Fruit fly (Drosophila melanogaster): ENCODE data around the gene mib2.

mib2 gene

dm6 chr2L:18990133-18990532 is 44.1 kb upstream of the mib2 start, which contains the start of gene CG15170:
CG15170 (minus strand) TSS chr2L:18990233.
- TF ChIP-seq Pif1B (GFP tag; optimal IDR thresholded peaks at IDR 0.05) (no peak), CG9948 (tag; optimal IDR thresholded peaks at IDR 0.05) (no peak), gl (tag; optimal IDR thresholded peaks at IDR 0.05) (no peak), Pif1A (GFP tag; optimal IDR thresholded peaks at IDR 0.05) (no peak), CG10348 (GFP tag; IDR thresholded peaks at IDR 0.05) (no peak), CG13204 (GFP tag; optimal IDR thresholded peaks at IDR 0.05) (no peak), Ets98B (GFP tag; IDR thresholded peaks at IDR 0.05) (no peak), CG4496 (GFP tag; IDR thresholded peaks at IDR 0.05) (no peak), rn (GFP tag; IDR thresholded peaks at IDR 0.05) (no peak), D1 (tag; optimal IDR thresholded peaks at IDR 0.05) (no peak)

dm6 chr2L:18990720-18991119 is 43.5 kb upstream of the mib2 start, which contains the start of gene CG15169:
CG15169 (plus strand) TSS chr2L:18991020.
- TF ChIP-seq EcR (GFP tag; optimal IDR thresholded peaks at IDR 0.05): peak; percentile 17
- no peak for TF ChIP-seq CG32121 (GFP tag; IDR thresholded peaks at IDR 0.05)

dm6 chr2L:18992196-18992595 is 42.0 kb upstream of the mib2 start, which contains the start of gene CG46465:
CG46465 (plus strand) TSS chr2L:18992496.
- TF ChIP-seq Snoo (tag; optimal IDR thresholded peaks at IDR 0.05) (no peak), D1 (tag; optimal IDR thresholded peaks at IDR 0.05) (no peak), CG17806 (tag; optimal IDR thresholded peaks at IDR 0.05) (no peak), CG13204 (GFP tag; optimal IDR thresholded peaks at IDR 0.05) (no peak), CG32121 (GFP tag; IDR thresholded peaks at IDR 0.05) (no peak), CG8301 (tag; optimal IDR thresholded peaks at IDR 0.05) (no peak)

- TF ChIP-seq fd96Ca (GFP tag; IDR thresholded peaks at IDR 0.05): no peak
- no peak for TF ChIP-seq CG9948 (tag; optimal IDR thresholded peaks at IDR 0.05)
- TF ChIP-seq EcR (GFP tag; optimal IDR thresholded peaks at IDR 0.05): peak; percentile 5
Measured at dm6 chr2L:18995660-18996417, 38.4 kb upstream of the mib2 start, which contains the start of gene CG10650. CG10650 (minus strand) TSS chr2L:18995934.

- TF ChIP-seq CG8301 (tag; optimal IDR thresholded peaks at IDR 0.05) (no peak), EcR (GFP tag; optimal IDR thresholded peaks at IDR 0.05) (no peak), Ets98B (GFP tag; IDR thresholded peaks at IDR 0.05) (no peak), CG8159 (tag; optimal IDR thresholded peaks at IDR 0.05) (no peak), CG17806 (tag; optimal IDR thresholded peaks at IDR 0.05) (no peak), D1 (tag; optimal IDR thresholded peaks at IDR 0.05) (no peak), CG32121 (GFP tag; IDR thresholded peaks at IDR 0.05) (no peak), CG34367 (tag; optimal IDR thresholded peaks at IDR 0.05) (no peak), CG14655 (GFP tag; optimal IDR thresholded peaks at IDR 0.05) (no peak), fd96Ca (GFP tag; IDR thresholded peaks at IDR 0.05) (no peak), Pif1A (GFP tag; optimal IDR thresholded peaks at IDR 0.05) (no peak), CG15710 (tag; optimal IDR thresholded peaks at IDR 0.05) (no peak), CG13204 (GFP tag; optimal IDR thresholded peaks at IDR 0.05) (no peak), rn (GFP tag; IDR thresholded peaks at IDR 0.05) (no peak), Snoo (tag; optimal IDR thresholded peaks at IDR 0.05) (no peak), Pif1B (GFP tag; optimal IDR thresholded peaks at IDR 0.05) (no peak), CG10348 (GFP tag; IDR thresholded peaks at IDR 0.05) (no peak), CG4496 (GFP tag; IDR thresholded peaks at IDR 0.05) (no peak), CG12605 (GFP tag; IDR thresholded peaks at IDR 0.05) (no peak), CG9948 (tag; optimal IDR thresholded peaks at IDR 0.05) (no peak)
Measured at dm6 chr2L:18997148-18997547, 37.1 kb upstream of the mib2 start, which contains the start of gene CG31792. CG31792 (plus strand) TSS chr2L:18997448.

dm6 chr2L:19002468-19002867 is 31.8 kb upstream of the mib2 start:
- TF ChIP-seq Pif1B (GFP tag; optimal IDR thresholded peaks at IDR 0.05): no peak
- TF ChIP-seq rn (GFP tag; IDR thresholded peaks at IDR 0.05): no peak

dm6 chr2L:19002959-19003371 is 31.3 kb upstream of the mib2 start, which contains the start of gene CG31793:
CG31793 (plus strand) TSS chr2L:19003367.
- TF ChIP-seq fd96Ca (GFP tag; IDR thresholded peaks at IDR 0.05): no peak
- peak; percentile 32 for TF ChIP-seq CG34367 (tag; optimal IDR thresholded peaks at IDR 0.05)
- peak; percentile 9 for TF ChIP-seq Snoo (tag; optimal IDR thresholded peaks at IDR 0.05)
- peak; percentile 84 for TF ChIP-seq D1 (tag; optimal IDR thresholded peaks at IDR 0.05)
- peak; percentile 98 for TF ChIP-seq CG8159 (tag; optimal IDR thresholded peaks at IDR 0.05)
- no peak; the same call in 1 of the 2 replicates for TF ChIP-seq CG12605 (GFP tag; IDR thresholded peaks at IDR 0.05)
- TF ChIP-seq CG32121 (GFP tag; IDR thresholded peaks at IDR 0.05): peak; percentile 63
- TF ChIP-seq CG8301 (tag; optimal IDR thresholded peaks at IDR 0.05): peak; percentile 61
- TF ChIP-seq Pif1B (GFP tag; optimal IDR thresholded peaks at IDR 0.05): peak; percentile 71
- TF ChIP-seq CG4496 (GFP tag; IDR thresholded peaks at IDR 0.05): peak; percentile 80
- peak; percentile 60; the same call in 1 of the 2 replicates for TF ChIP-seq Ets98B (GFP tag; IDR thresholded peaks at IDR 0.05)
- no peak for TF ChIP-seq gl (tag; optimal IDR thresholded peaks at IDR 0.05)
- 0 out of 2 replicates have a peak, but pooled peaks have one; percentile 25 for TF ChIP-seq rn (GFP tag; IDR thresholded peaks at IDR 0.05)
- no peak for TF ChIP-seq Pif1A (GFP tag; optimal IDR thresholded peaks at IDR 0.05)
- TF ChIP-seq CG13204 (GFP tag; optimal IDR thresholded peaks at IDR 0.05): no peak
- TF ChIP-seq CG9948 (tag; optimal IDR thresholded peaks at IDR 0.05): peak; percentile 43
- TF ChIP-seq CG15710 (tag; optimal IDR thresholded peaks at IDR 0.05): no peak
- TF ChIP-seq CG14655 (GFP tag; optimal IDR thresholded peaks at IDR 0.05): peak; percentile 67
- TF ChIP-seq CG10348 (GFP tag; IDR thresholded peaks at IDR 0.05): no peak
- no peak for TF ChIP-seq EcR (GFP tag; optimal IDR thresholded peaks at IDR 0.05)
- peak; percentile 64 for TF ChIP-seq CG17806 (tag; optimal IDR thresholded peaks at IDR 0.05)
